Worm (Caenorhabditis elegans): Measurements from ENCODE around the gene B0454.8.

DNA sequence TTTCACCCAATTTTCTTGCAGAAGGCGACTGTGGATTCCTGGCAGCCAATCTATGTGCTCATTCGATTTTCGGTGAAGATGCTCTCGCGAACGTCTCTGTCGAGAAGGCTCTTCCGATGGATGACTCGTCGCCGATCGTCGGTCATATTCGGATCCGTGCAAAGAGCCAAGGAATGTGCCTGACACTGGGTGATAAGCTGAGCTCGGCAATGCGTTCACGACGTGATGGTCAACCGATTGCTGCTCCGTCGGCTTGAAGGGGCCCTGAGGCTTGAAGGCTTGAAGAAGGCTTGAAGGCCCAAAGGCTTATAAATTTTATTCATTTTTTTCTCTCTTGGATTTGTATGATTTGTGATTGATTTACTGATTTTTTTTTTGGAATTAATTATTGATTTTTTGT lies 43.9 kb upstream of the B0454.8 start:
- TF ChIP-seq fkh-10 (GFP tag; optimal IDR thresholded peaks at IDR 0.05) (no peak), F37D6.2 (tag; optimal IDR thresholded peaks at IDR 0.05) (no peak), fos-1 (tag; optimal IDR thresholded peaks at IDR 0.05) (no peak), nhr-77 (tag; optimal IDR thresholded peaks at IDR 0.05) (no peak), nhr-11 (tag; optimal IDR thresholded peaks at IDR 0.05) (no peak), nhr-76 (tag; optimal IDR thresholded peaks at IDR 0.05) (no peak), zfp-3 (GFP tag; conservative IDR thresholded peaks at IDR 0.05) (no peak), hlh-30 (tag; optimal IDR thresholded peaks at IDR 0.05; ENCODE audit: insufficient read depth) (no peak), dmd-9 (GFP tag; IDR thresholded peaks at IDR 0.05) (no peak), daf-12 (tag; optimal IDR thresholded peaks at IDR 0.05) (no peak), F26F4.8 (GFP tag; conservative IDR thresholded peaks at IDR 0.05) (no peak)

Measured in whole organism, L4 larva.